Worm (Caenorhabditis elegans): ENCODE results near the gene cdh-12.

DNA sequence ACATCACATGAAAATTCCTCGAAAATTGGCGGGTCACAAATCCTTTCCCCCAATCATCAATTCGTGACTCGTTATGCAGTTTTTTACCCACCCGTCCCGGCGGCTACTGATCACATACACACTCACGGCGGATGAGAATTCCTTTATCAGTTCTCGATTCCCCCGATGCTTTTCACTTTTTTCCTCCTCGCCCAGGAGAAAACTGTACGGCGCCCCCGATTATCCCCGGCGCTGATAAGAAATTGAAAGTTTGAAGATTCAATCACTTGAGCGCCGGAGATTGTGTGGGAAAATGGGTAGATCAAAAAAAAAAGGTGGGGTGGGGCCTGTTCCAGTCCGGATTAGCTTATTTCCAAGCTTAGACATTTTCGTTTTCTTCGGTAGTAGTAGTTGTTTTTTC is 4.0 kb upstream of the cdh-12 start:
- TF ChIP-seq egl-27 (tag; optimal IDR thresholded peaks at IDR 0.05) (no peak), nhr-77 (tag; optimal IDR thresholded peaks at IDR 0.05) (no peak), aha-1 (tag) (no peak), nhr-6 (tag; optimal IDR thresholded peaks at IDR 0.05) (no peak), lin-39 (tag; optimal IDR thresholded peaks at IDR 0.05) (no peak)

Data from whole organism, L4 larva.